Fruit fly (Drosophila melanogaster): ENCODE results near the gene Tpt.
A peak's percentile ranks its signal among the peaks of the same experiment; 100 is the strongest.

Gene Tpt

DNA sequence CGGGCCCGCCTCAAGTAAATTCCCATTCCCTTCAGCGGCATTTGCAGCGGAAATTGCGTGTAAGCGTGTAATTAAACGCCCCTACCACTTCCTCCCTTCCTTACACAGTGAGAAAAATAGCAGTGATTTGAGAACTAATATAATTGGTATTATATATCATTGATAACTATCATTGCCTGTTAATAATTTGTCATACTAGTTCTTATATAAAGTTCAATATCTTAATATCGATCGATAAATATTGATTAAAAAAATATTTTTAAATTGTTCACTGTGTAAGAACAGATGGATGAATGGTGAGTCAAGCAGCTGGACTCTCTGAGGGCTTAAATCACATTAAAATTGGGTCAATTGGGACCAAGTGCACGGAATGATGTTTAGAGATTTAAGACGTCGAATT, 40.0 kb upstream of the Tpt start (continued):
- TF ChIP-seq Sry-β (GFP tag; optimal IDR thresholded peaks at IDR 0.05), result no peak
- TF ChIP-seq CG15696 (tag; optimal IDR thresholded peaks at IDR 0.05), result peak; percentile 60
- no peak for TF ChIP-seq CG10209 (GFP tag; optimal IDR thresholded peaks at IDR 0.05)
- TF ChIP-seq grau (tag; optimal IDR thresholded peaks at IDR 0.05), result peak; percentile 39
- peak; percentile 56 for TF ChIP-seq Nf-YC (tag; optimal IDR thresholded peaks at IDR 0.05)
- no peak for TF ChIP-seq schlank (tag; optimal IDR thresholded peaks at IDR 0.05)
- TF ChIP-seq pros (GFP tag; optimal IDR thresholded peaks at IDR 0.05), result no peak
- no peak for TF ChIP-seq chif (GFP tag; optimal IDR thresholded peaks at IDR 0.05)
- peak; percentile 56 for TF ChIP-seq tgo (GFP tag; IDR thresholded peaks at IDR 0.05)
- no peak for TF ChIP-seq rib (GFP tag; IDR thresholded peaks at IDR 0.05)
- TF ChIP-seq phol (tag; optimal IDR thresholded peaks at IDR 0.05), result peak; percentile 71
- TF ChIP-seq CG18599 (GFP tag; optimal IDR thresholded peaks at IDR 0.05), result peak; percentile 64
- peak; percentile 75 for TF ChIP-seq CG11504 (tag; optimal IDR thresholded peaks at IDR 0.05)
- no peak for TF ChIP-seq CG8089 (GFP tag; optimal IDR thresholded peaks at IDR 0.05)
- no peak for TF ChIP-seq ab (GFP tag; optimal IDR thresholded peaks at IDR 0.05)
- TF ChIP-seq Lim3 (GFP tag; IDR thresholded peaks at IDR 0.05), result no peak
- no peak for TF ChIP-seq sob (GFP tag; IDR thresholded peaks at IDR 0.05)
- no peak for TF ChIP-seq oc (tag; optimal IDR thresholded peaks at IDR 0.05)
- TF ChIP-seq Asciz (GFP tag; optimal IDR thresholded peaks at IDR 0.05), result peak; percentile 15
- TF ChIP-seq Dip3 (GFP tag; optimal IDR thresholded peaks at IDR 0.05), result no peak
- peak; percentile 49 for TF ChIP-seq zf30C (GFP tag; optimal IDR thresholded peaks at IDR 0.05)
- no peak for TF ChIP-seq twi (tag; optimal IDR thresholded peaks at IDR 0.05)
- TF ChIP-seq CG8924 (tag; optimal IDR thresholded peaks at IDR 0.05), result peak; percentile 42
- no peak for TF ChIP-seq Abd-B (GFP tag; optimal IDR thresholded peaks at IDR 0.05)
- no peak for TF ChIP-seq CG12942 (GFP tag; optimal IDR thresholded peaks at IDR 0.05)
- no peak for TF ChIP-seq tx (GFP tag; optimal IDR thresholded peaks at IDR 0.05)
- TF ChIP-seq CG14441 (GFP tag; IDR thresholded peaks at IDR 0.05), result no peak
- TF ChIP-seq ATbp (GFP tag; optimal IDR thresholded peaks at IDR 0.05), result no peak
- no peak for TF ChIP-seq Dp (GFP tag; optimal IDR thresholded peaks at IDR 0.05)
- TF ChIP-seq CG14667 (GFP tag; IDR thresholded peaks at IDR 0.05), result peak; percentile 32; the same call in 1 of the 2 replicates
- TF ChIP-seq CG9727 (GFP tag; optimal IDR thresholded peaks at IDR 0.05), result peak; percentile 44
- TF ChIP-seq Kr (GFP tag; optimal IDR thresholded peaks at IDR 0.05), result no peak
- TF ChIP-seq crp (GFP tag; optimal IDR thresholded peaks at IDR 0.05), result no peak
- no peak for TF ChIP-seq CG9797 (GFP tag; optimal IDR thresholded peaks at IDR 0.05)
- no peak for TF ChIP-seq CG4617 (GFP tag; optimal IDR thresholded peaks at IDR 0.05; ENCODE audit: borderline replicate concordance)
- peak; percentile 66 for TF ChIP-seq D19A (tag; optimal IDR thresholded peaks at IDR 0.05)
- TF ChIP-seq p53 (GFP tag; optimal IDR thresholded peaks at IDR 0.05), result no peak
- TF ChIP-seq CG12659 (GFP tag; optimal IDR thresholded peaks at IDR 0.05), result peak; percentile 32
- TF ChIP-seq CG7928 (GFP tag; optimal IDR thresholded peaks at IDR 0.05), result no peak
- no peak for TF ChIP-seq disco-r (GFP tag; optimal IDR thresholded peaks at IDR 0.05)
- no peak for TF ChIP-seq CG8281 (tag; optimal IDR thresholded peaks at IDR 0.05)
- TF ChIP-seq ewg (GFP tag; optimal IDR thresholded peaks at IDR 0.05), result no peak
- peak; percentile 52; the same call in 1 of the 3 replicates for TF ChIP-seq so (GFP tag; IDR thresholded peaks at IDR 0.05)
- TF ChIP-seq CG17328 (GFP tag; IDR thresholded peaks at IDR 0.05), result peak; percentile 63
- no peak for TF ChIP-seq wek (GFP tag; optimal IDR thresholded peaks at IDR 0.05)
- TF ChIP-seq Eip74EF (GFP tag; optimal IDR thresholded peaks at IDR 0.05), result peak in 1 of 2 experiments; percentile 39
- TF ChIP-seq Awh (GFP tag; IDR thresholded peaks at IDR 0.05), result peak; percentile 66; the same call in 1 of the 2 replicates
- no peak for TF ChIP-seq CG3407 (GFP tag; optimal IDR thresholded peaks at IDR 0.05)
- no peak for TF ChIP-seq BEAF-32 (GFP tag; optimal IDR thresholded peaks at IDR 0.05)
- TF ChIP-seq CG6272 (GFP tag; IDR thresholded peaks at IDR 0.05), result no peak

All from whole organism, embryonic.